Worm (Caenorhabditis elegans) whole organism, L2 larva: Measurements from ENCODE around the gene ftn-1.

Experiments
- ZK546.5 ChIP-seq: sonication (generic microtip); optimal IDR thresholded peaks from 2 replicates; lab custom pipeline; 2017; ENCODE audit warnings: missing biosample characterization, missing genetic modification characterization
- dmd-4 ChIP-seq: sonication (generic microtip); optimal IDR thresholded peaks from 2 replicates; lab custom pipeline; 2017; ENCODE audit warnings: missing biosample characterization, missing genetic modification characterization
- unc-62 ChIP-seq: fragments of 150-350 bp; optimal IDR thresholded peaks from 2 replicates; lab custom pipeline; 2014; ENCODE audit warnings: missing biosample characterization, missing genetic modification reagents, missing genetic modification characterization

- TF ChIP-seq unc-62 (GFP tag; lab: Kevin White, UChicago), result no peak
- no peak for TF ChIP-seq ZK546.5 (tag; lab: Kevin White, UChicago)
- TF ChIP-seq dmd-4 (tag; lab: Kevin White, UChicago), result no peak
Observed at ce11 chrV:7575563-7575962, 28.2 kb upstream of the ftn-1 start, which contains the start of the genes snu-66 and ints-9.
